Worm (Caenorhabditis elegans) whole organism, mixed stage, embryonic: ENCODE measurements around the gene K09C4.2.

Experiments used
- M03D4.4 ChIP-seq: sonication (generic microtip); optimal IDR thresholded peaks from 2 replicates; lab custom pipeline; 2017; ENCODE audit warnings: mild to moderate bottlenecking, missing genetic modification characterization, missing compliant biosample characterization
- bed-3 ChIP-seq: fragments of 200-800 bp; sonication (Bioruptor generic); optimal IDR thresholded peaks from 3 replicates; lab custom pipeline; 2018; ENCODE audit warnings: mild to moderate bottlenecking, missing genetic modification characterization, moderate library complexity, missing compliant biosample characterization
- blmp-1 ChIP-seq: fragments of 150-350 bp; optimal IDR thresholded peaks from 2 replicates; lab custom pipeline; 2014; ENCODE audit warnings: missing biosample characterization, missing genetic modification characterization
- ceh-39 ChIP-seq: fragments of 150-350 bp; optimal IDR thresholded peaks from 2 replicates; lab custom pipeline; 2014; ENCODE audit warnings: missing biosample characterization, missing genetic modification characterization
- ceh-43 ChIP-seq: fragments of 200-800 bp; sonication (Bioruptor generic); optimal IDR thresholded peaks from 2 replicates; lab custom pipeline; 2018; ENCODE audit warnings: mild to moderate bottlenecking, missing genetic modification characterization, moderate library complexity, missing compliant biosample characterization
- ceh-83 ChIP-seq: fragments of 200-800 bp; sonication (Bioruptor generic); optimal IDR thresholded peaks from 2 replicates; lab custom pipeline; 2018; ENCODE audit warnings: mild to moderate bottlenecking, missing genetic modification characterization, missing compliant biosample characterization
- ces-1 ChIP-seq: fragments of 150-350 bp; optimal IDR thresholded peaks from 2 replicates; lab custom pipeline; 2014; ENCODE audit warnings: missing biosample characterization, missing genetic modification reagents, missing genetic modification characterization
- drap-1 ChIP-seq: fragments of 200-800 bp; sonication (Bioruptor generic); optimal IDR thresholded peaks from 3 replicates; lab custom pipeline; 2018; ENCODE audit warnings: mild to moderate bottlenecking, missing genetic modification characterization, missing compliant biosample characterization
- elt-3 ChIP-seq: fragments of 150-350 bp; optimal IDR thresholded peaks from 2 replicates; lab custom pipeline; 2014; ENCODE audit warnings: missing biosample characterization, missing genetic modification characterization
- flh-1 ChIP-seq: fragments of 200-800 bp; sonication (Bioruptor generic); optimal IDR thresholded peaks from 2 replicates; lab custom pipeline; 2018; ENCODE audit warnings: mild to moderate bottlenecking, missing genetic modification characterization, moderate library complexity, missing compliant biosample characterization
- ham-2 ChIP-seq: fragments of 200-800 bp; sonication (Bioruptor generic); optimal IDR thresholded peaks from 2 replicates; lab custom pipeline; 2018; ENCODE audit warnings: mild to moderate bottlenecking, missing genetic modification characterization, missing compliant biosample characterization
- hlh-1 ChIP-seq: fragments of 150-350 bp; optimal IDR thresholded peaks from 2 replicates; lab custom pipeline; 2014; ENCODE audit warnings: missing biosample characterization, missing genetic modification reagents, missing genetic modification characterization
- lin-13 ChIP-seq: fragments of 150-350 bp; optimal IDR thresholded peaks from 2 replicates; lab custom pipeline; 2014; ENCODE audit warnings: missing biosample characterization, missing genetic modification characterization
- lin-32 ChIP-seq: fragments of 200-800 bp; sonication (Bioruptor generic); optimal IDR thresholded peaks from 2 replicates; lab custom pipeline; 2018; ENCODE audit warnings: mild to moderate bottlenecking, missing genetic modification characterization, missing compliant biosample characterization
- mab-5 ChIP-seq: fragments of 150-350 bp; optimal IDR thresholded peaks from 2 replicates; lab custom pipeline; 2014; ENCODE audit warnings: missing biosample characterization, missing genetic modification characterization
- mls-2 ChIP-seq: sonication (generic microtip); optimal IDR thresholded peaks from 2 replicates; lab custom pipeline; 2016; ENCODE audit warnings: mild to moderate bottlenecking, missing genetic modification characterization, moderate library complexity, missing compliant biosample characterization
- nhr-12 ChIP-seq: fragments of 150-350 bp; optimal IDR thresholded peaks from 2 replicates; lab custom pipeline; 2014; ENCODE audit warnings: missing biosample characterization, missing genetic modification characterization
- nhr-2 ChIP-seq: fragments of 150-350 bp; optimal IDR thresholded peaks from 2 replicates; lab custom pipeline; 2014; ENCODE audit warnings: missing biosample characterization, missing genetic modification characterization
- nhr-237 ChIP-seq: fragments of 150-350 bp; optimal IDR thresholded peaks from 2 replicates; lab custom pipeline; 2014; ENCODE audit warnings: missing biosample characterization, missing genetic modification characterization
- nhr-76 ChIP-seq: sonication (generic microtip); optimal IDR thresholded peaks from 2 replicates; lab custom pipeline; 2017; ENCODE audit warnings: missing biosample characterization, missing genetic modification characterization
- pha-4 ChIP-seq: fragments of 150-350 bp; optimal IDR thresholded peaks from 2 replicates; lab custom pipeline; 2018; ENCODE audit warnings: missing biosample characterization, missing genetic modification reagents, missing genetic modification characterization
- snpc-4 ChIP-seq: fragments of 150-350 bp; optimal IDR thresholded peaks from 2 replicates; lab custom pipeline; 2014; ENCODE audit warnings: missing biosample characterization, missing genetic modification characterization
- sptf-1 ChIP-seq: sonication (generic microtip); optimal IDR thresholded peaks from 2 replicates; lab custom pipeline; 2017; ENCODE audit warnings: mild to moderate bottlenecking, missing genetic modification characterization, moderate library complexity, missing compliant biosample characterization
- tbx-8 ChIP-seq: fragments of 200-800 bp; sonication (Bioruptor generic); optimal IDR thresholded peaks from 2 replicates; lab custom pipeline; 2018; ENCODE audit warnings: mild to moderate bottlenecking, missing genetic modification characterization, moderate library complexity, missing compliant biosample characterization
- unc-120 ChIP-seq: sonication (generic microtip); optimal IDR thresholded peaks from 2 replicates; lab custom pipeline; 2017; ENCODE audit warnings: missing genetic modification characterization, missing compliant biosample characterization; ENCODE audit not compliant: poor library complexity, severe bottlenecking
- unc-39 ChIP-seq: fragments of 150-350 bp; optimal IDR thresholded peaks from 2 replicates; lab custom pipeline; 2014; ENCODE audit warnings: missing biosample characterization, missing genetic modification characterization
- unc-62 ChIP-seq: fragments of 150-350 bp; optimal IDR thresholded peaks from 2 replicates; lab custom pipeline; 2014; ENCODE audit warnings: missing biosample characterization, missing genetic modification reagents, missing genetic modification characterization
- zip-8 ChIP-seq: fragments of 150-350 bp; optimal IDR thresholded peaks from 2 replicates; lab custom pipeline; 2014; ENCODE audit warnings: missing biosample characterization, missing genetic modification characterization
- ztf-11 ChIP-seq: fragments of 150-350 bp; optimal IDR thresholded peaks from 2 replicates; lab custom pipeline; 2014; ENCODE audit warnings: missing biosample characterization, missing genetic modification characterization

K09C4.2 gene

DNA sequence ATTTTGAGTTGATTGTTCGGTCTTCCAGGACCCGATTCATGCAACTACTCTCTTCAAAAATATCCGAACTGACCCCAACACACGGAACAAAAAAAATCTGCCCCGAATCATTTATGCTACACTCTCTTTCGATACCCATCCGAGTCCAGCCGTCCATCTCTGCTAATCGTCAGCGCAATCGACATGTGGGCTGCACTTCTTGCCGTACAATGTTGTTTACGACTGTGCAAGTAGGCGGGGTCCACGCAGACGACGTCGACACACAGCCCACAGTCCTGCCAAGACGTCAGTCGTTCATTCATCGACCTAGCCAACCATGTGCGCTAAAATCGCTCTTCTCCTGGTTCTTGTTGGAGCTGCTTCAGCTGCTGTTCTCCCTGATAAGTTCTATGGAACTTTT, 37.4 kb upstream of the K09C4.2 start, which contains the start of gene lbp-1:
lbp-1 (plus strand) TSS at position 301 of the 400 bp plus-strand sequence.
- no peak for TF ChIP-seq snpc-4 (tag; lab: Kevin White, UChicago)
- TF ChIP-seq nhr-12 = peak; percentile 47
- peak; percentile 13 for TF ChIP-seq hlh-1
- peak; percentile 6 for TF ChIP-seq ham-2 (GFP tag; lab: Kevin White, UChicago)
- TF ChIP-seq, all 35 proteins: peak for 3

DNA sequence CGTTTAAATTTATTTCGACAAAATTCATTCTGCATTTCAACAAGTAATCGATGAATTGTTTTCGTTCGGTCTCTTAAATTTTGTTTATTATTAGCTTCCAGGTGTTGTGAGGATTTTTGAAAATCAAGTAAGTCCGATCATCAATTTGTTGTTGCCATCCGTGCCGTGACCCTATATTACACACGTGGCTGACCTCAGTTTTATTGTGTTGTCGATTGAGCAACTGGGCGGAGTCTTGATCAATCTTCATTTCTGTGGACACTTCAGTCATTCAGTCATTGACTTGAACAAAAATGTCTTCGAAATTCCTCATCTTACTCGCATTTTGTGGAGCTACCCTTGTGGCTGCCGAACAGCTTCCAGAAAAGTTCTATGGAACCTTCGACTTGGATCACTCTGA, 35.8 kb upstream of the K09C4.2 start, which contains the start of gene lbp-2:
lbp-2 (plus strand) TSS at position 102 of the 400 bp plus-strand sequence.
- TF ChIP-seq blmp-1 (tag; lab: Kevin White, UChicago) (no peak), drap-1 (GFP tag; lab: Kevin White, UChicago) (no peak), nhr-237 (tag; lab: Kevin White, UChicago) (no peak), lin-13 (tag; lab: Kevin White, UChicago) (no peak), elt-3 (tag; lab: Kevin White, UChicago) (no peak), ceh-43 (GFP tag; lab: Kevin White, UChicago) (no peak), nhr-76 (tag; lab: Kevin White, UChicago) (no peak), nhr-12 (no peak), unc-62 (no peak), ham-2 (GFP tag; lab: Kevin White, UChicago) (no peak), lin-32 (GFP tag; lab: Kevin White, UChicago) (no peak), nhr-2 (tag; lab: Kevin White, UChicago) (no peak), ztf-11 (tag; lab: Kevin White, UChicago) (no peak), ceh-39 (no peak)

DNA sequence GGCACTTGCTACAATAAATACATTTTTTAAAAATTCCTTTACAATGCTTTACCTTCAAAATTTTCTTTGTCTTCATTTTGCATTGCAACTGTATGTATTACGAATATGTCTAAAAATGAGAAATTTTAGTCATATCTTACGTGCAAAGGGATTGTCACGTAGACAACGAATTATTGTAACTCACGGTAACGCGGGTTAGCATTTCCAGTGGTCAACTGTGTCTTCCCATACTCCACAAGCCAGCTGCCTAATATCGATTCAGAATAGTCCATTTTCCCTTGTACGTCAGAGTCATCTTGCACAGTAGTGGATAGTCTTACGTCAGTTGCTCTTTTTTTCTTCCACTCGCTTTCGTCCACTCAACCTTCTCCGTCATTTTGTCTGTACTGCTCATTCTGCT, 33.7 kb upstream of the K09C4.2 start, which contains the start of gene fbxb-71:
fbxb-71 (plus strand) TSS at position 301 of the 400 bp plus-strand sequence.
- TF ChIP-seq ces-1 (no peak), nhr-237 (tag; lab: Kevin White, UChicago) (no peak), snpc-4 (tag; lab: Kevin White, UChicago) (no peak), M03D4.4 (tag; lab: Kevin White, UChicago) (no peak), nhr-76 (tag; lab: Kevin White, UChicago) (no peak), tbx-8 (GFP tag; lab: Kevin White, UChicago) (no peak), unc-120 (tag; lab: Kevin White, UChicago) (no peak), lin-13 (tag; lab: Kevin White, UChicago) (no peak), pha-4 (tag; lab: Kevin White, UChicago) (no peak), unc-39 (no peak), mab-5 (no peak), sptf-1 (tag; lab: Kevin White, UChicago) (no peak), hlh-1 (no peak), ceh-83 (GFP tag; lab: Kevin White, UChicago) (no peak), drap-1 (GFP tag; lab: Kevin White, UChicago) (no peak), bed-3 (GFP tag; lab: Kevin White, UChicago) (no peak), ztf-11 (tag; lab: Kevin White, UChicago) (no peak), ceh-43 (GFP tag; lab: Kevin White, UChicago) (no peak), elt-3 (tag; lab: Kevin White, UChicago) (no peak), nhr-2 (tag; lab: Kevin White, UChicago) (no peak)

DNA sequence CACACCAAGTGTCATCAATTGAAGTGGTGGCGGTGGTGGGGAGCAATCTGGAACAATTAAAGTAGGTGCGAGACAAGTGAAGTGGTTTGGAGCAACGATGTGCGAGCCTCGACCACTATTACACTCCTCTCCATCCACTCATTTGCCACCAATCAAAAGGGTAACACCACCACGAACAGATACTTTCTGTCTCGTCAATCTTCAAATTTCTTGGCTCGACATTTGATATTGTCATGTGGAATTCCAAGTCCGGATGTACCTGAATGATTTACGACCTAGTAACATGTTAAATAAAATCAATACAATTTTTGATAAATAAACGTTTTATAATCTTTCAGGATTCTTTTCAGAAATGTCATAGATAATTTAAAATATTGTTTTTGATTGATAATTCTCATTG, 25.5 kb upstream of the K09C4.2 start, which contains the start of gene sul-1:
sul-1 (minus strand) TSS at position 101 of the 400 bp plus-strand sequence.
- TF ChIP-seq unc-62 = peak; percentile 11
- TF ChIP-seq nhr-237 (tag; lab: Kevin White, UChicago) = no peak
- no peak for TF ChIP-seq ham-2 (GFP tag; lab: Kevin White, UChicago)
- no peak for TF ChIP-seq zip-8 (tag; lab: Kevin White, UChicago)
- TF ChIP-seq bed-3 (GFP tag; lab: Kevin White, UChicago) = no peak
- peak; percentile 45 for TF ChIP-seq nhr-2 (tag; lab: Kevin White, UChicago)
- TF ChIP-seq ceh-83 (GFP tag; lab: Kevin White, UChicago) = no peak
- TF ChIP-seq flh-1 (GFP tag; lab: Kevin White, UChicago) = no peak
- no peak for TF ChIP-seq tbx-8 (GFP tag; lab: Kevin White, UChicago)
- no peak for TF ChIP-seq mls-2 (tag; lab: Kevin White, UChicago)

DNA sequence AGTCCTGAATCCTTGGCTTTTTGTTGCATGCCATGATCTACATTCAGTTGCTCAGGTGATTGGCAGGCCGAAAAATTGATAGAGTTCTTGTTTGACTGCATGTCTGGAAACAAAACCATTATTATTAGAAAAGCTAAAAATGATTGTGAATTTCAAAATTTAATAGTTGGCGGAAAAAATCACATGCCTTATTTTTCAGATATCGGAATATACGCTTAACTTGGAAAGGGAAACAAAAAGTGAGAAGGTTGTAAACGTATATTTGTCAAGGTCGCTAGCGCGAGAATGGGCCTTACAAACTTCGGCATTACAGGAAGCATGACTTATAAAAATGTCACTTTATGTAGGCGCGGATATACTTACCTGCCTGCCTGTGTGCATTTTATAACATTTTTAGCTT, 24.6 kb upstream of the K09C4.2 start, which contains the start of gene K09C4.9:
K09C4.9 (minus strand) TSS at position 101 of the 400 bp plus-strand sequence.
- TF ChIP-seq drap-1 (GFP tag; lab: Kevin White, UChicago) = no peak
